Worm (Caenorhabditis elegans): ENCODE results near the gene srh-217.

srh-217 gene

ce11 chrV:20165808-20166207 is 29.5 kb downstream of the srh-217 start:
- TF ChIP-seq nhr-11 (tag; optimal IDR thresholded peaks at IDR 0.05) (no peak), madf-2 (tag; optimal IDR thresholded peaks at IDR 0.05) (no peak), lim-6 (tag; optimal IDR thresholded peaks at IDR 0.05) (no peak), elt-4 (tag; optimal IDR thresholded peaks at IDR 0.05) (no peak), ama-1 (optimal IDR thresholded peaks at IDR 0.05) (no peak), ceh-24 (tag; optimal IDR thresholded peaks at IDR 0.05) (no peak), ceh-18 (tag; optimal IDR thresholded peaks at IDR 0.05) (no peak), ztf-16 (tag; optimal IDR thresholded peaks at IDR 0.05) (no peak)

ce11 chrV:20164059-20164892 is 31.1 kb downstream of the srh-217 start, which contains the start of gene F19B2.5:
Gene F19B2.5, minus strand, starts transcription at chrV:20164165.
- TF ChIP-seq ceh-30 (tag; optimal IDR thresholded peaks at IDR 0.05) (no peak), elt-2 (tag; optimal IDR thresholded peaks at IDR 0.05) (peak; percentile 69)

DNA sequence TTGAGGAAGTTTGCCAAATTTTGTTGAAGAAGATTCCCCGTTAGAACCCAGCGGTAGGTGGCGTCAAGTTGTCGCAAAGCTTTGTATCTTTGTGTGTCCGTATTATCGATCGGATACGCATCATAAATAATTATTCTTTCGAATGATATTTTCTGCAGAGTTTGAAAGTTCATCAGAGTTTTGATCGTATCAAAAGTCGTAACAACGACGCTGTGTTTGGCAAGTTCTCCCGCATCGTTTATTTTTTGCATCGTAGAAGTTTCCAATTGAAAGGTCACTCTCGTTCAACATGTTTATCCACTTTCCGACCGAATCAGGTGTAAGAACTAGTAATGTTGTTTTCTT is 32.3 kb downstream of the srh-217 start:
- TF ChIP-seq hlh-30 (tag; optimal IDR thresholded peaks at IDR 0.05; ENCODE audit: insufficient read depth) (no peak), sox-4 (tag; optimal IDR thresholded peaks at IDR 0.05) (no peak), ahr-1 (tag; optimal IDR thresholded peaks at IDR 0.05) (no peak)

DNA sequence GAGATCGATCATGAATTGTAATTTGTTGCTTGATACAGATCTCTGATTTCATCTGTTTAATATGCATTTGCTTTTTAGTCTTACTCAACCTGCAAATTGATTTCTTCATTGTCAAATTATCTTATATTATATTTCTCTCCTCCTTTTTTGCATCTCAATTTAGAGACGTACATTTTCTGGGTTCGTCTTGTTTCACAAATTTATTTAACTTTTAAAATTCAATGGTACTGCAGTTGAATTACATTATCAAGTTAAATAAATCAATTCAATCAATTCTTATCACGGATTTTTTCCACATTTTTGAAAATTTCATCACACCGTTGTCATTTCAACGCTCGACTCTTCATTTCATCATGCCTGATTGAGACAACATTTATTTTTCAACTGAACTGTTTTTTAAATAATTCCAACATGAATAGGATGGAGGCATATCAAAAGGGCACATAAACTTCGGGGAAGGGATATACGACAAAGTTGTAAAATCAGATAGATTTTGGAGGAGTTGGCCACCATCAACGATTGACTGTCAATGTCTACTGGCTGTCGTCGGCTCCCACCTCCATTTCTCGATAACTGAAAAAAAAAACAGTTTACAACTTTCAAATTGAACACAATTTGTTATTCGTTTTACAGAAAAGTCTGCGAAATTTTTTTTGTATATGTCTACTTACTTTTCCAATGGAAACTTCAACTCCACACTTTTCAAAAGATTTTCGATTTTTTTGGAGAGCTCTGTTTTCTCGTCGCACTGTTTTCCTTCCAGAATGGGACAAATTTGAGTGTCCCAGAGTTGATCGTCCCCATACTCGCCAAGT is 32.9 kb downstream of the srh-217 start:
- TF ChIP-seq ceh-24 (tag; optimal IDR thresholded peaks at IDR 0.05) (no peak), ceh-22 (tag; optimal IDR thresholded peaks at IDR 0.05) (no peak), syd-9 (tag; optimal IDR thresholded peaks at IDR 0.05) (no peak), ceh-48 (tag; optimal IDR thresholded peaks at IDR 0.05) (no peak), Y22D7AL.16 (tag; optimal IDR thresholded peaks at IDR 0.05) (no peak), ceh-30 (tag; optimal IDR thresholded peaks at IDR 0.05) (no peak), ama-1 (optimal IDR thresholded peaks at IDR 0.05) (no peak), dve-1 (tag; optimal IDR thresholded peaks at IDR 0.05) (no peak)

- TF ChIP-seq hlh-13 (GFP tag; optimal IDR thresholded peaks at IDR 0.05) = no peak
- no peak for TF ChIP-seq mec-3 (tag; optimal IDR thresholded peaks at IDR 0.05; ENCODE audit: borderline replicate concordance)
Observed at ce11 chrV:20161781-20162289, 33.5 kb downstream of the srh-217 start.

ce11 chrV:20158223-20158622 is 37.1 kb downstream of the srh-217 start, which contains the start of gene F19B2.6:
Gene F19B2.6, plus strand, starts transcription at chrV:20158523.
- TF ChIP-seq sox-2 (GFP tag; IDR thresholded peaks at IDR 0.05) (no peak), syd-9 (tag; optimal IDR thresholded peaks at IDR 0.05) (no peak)

DNA sequence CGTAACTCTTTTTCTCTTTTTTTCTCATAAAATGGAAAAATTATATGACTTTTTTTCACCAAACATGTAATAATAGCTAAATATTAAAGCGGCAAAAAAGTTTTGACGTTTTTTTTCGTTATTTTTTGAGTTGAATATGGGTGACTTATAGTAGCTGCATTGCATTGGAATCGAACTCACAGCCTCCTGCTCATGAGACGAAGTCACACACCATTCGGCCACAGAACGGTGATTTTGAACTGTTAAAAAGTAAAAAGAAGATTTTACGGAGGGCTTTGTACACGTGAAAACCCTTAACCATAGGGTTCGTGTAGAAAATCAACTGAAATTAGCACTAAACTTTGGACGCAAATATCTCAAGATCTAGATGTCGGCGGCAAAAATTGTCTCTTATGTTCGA is 43.5 kb downstream of the srh-217 start:
- TF ChIP-seq fkh-10 (GFP tag; optimal IDR thresholded peaks at IDR 0.05) (no peak), ref-2 (tag; optimal IDR thresholded peaks at IDR 0.05) (no peak), che-1 (tag; optimal IDR thresholded peaks at IDR 0.05) (no peak), ceh-2 (tag; optimal IDR thresholded peaks at IDR 0.05) (no peak), npax-4 (tag; optimal IDR thresholded peaks at IDR 0.05) (no peak), pax-1 (tag; optimal IDR thresholded peaks at IDR 0.05) (no peak), gmeb-2 (tag; optimal IDR thresholded peaks at IDR 0.05) (no peak), ama-1 (optimal IDR thresholded peaks at IDR 0.05) (no peak), tbx-7 (tag; optimal IDR thresholded peaks at IDR 0.05) (no peak), pag-3 (tag; optimal IDR thresholded peaks at IDR 0.05; ENCODE audit: borderline replicate concordance) (no peak), ceh-6 (GFP tag; optimal IDR thresholded peaks at IDR 0.05) (no peak), rnt-1 (tag; optimal IDR thresholded peaks at IDR 0.05) (no peak), F13H6.1 (tag; optimal IDR thresholded peaks at IDR 0.05) (no peak), ahr-1 (tag; optimal IDR thresholded peaks at IDR 0.05) (no peak), pqm-1 (tag; optimal IDR thresholded peaks at IDR 0.05) (no peak), sdc-2 (tag; optimal IDR thresholded peaks at IDR 0.05) (no peak), ttx-3 (tag; optimal IDR thresholded peaks at IDR 0.05) (no peak), ceh-45 (GFP tag; IDR thresholded peaks at IDR 0.05) (no peak), pat-9 (tag; optimal IDR thresholded peaks at IDR 0.05) (no peak)
